Worm (Caenorhabditis elegans) whole organism, late embryonic: Measurements from ENCODE around the gene cpr-3.
A peak's percentile ranks its signal among the peaks of the same experiment; 100 is the strongest.

ENCODE experiments used
- C08G9.2 ChIP-seq: sonication (generic microtip); optimal IDR thresholded peaks from 2 replicates; lab custom pipeline; 2016; ENCODE audit warnings: mild to moderate bottlenecking, missing genetic modification characterization, moderate library complexity, missing compliant biosample characterization
- F13H6.1 ChIP-seq: sonication (generic microtip); optimal IDR thresholded peaks from 2 replicates; lab custom pipeline; 2016; ENCODE audit warnings: missing genetic modification characterization, missing compliant biosample characterization
- K02D7.2 ChIP-seq: sonication (generic microtip); optimal IDR thresholded peaks from 2 replicates; lab custom pipeline; 2017; ENCODE audit warnings: mild to moderate bottlenecking, missing genetic modification characterization, missing compliant biosample characterization
- Y22D7AL.16 ChIP-seq: sonication (generic microtip); optimal IDR thresholded peaks from 2 replicates; lab custom pipeline; 2016; ENCODE audit warnings: missing genetic modification characterization, missing compliant biosample characterization
- ahr-1 ChIP-seq: sonication (generic microtip); optimal IDR thresholded peaks from 2 replicates; lab custom pipeline; 2016; ENCODE audit warnings: missing genetic modification characterization, missing compliant biosample characterization
- ceh-19 ChIP-seq: fragments of 200-800 bp; sonication (Bioruptor generic); optimal IDR thresholded peaks from 2 replicates; lab custom pipeline; 2018; ENCODE audit warnings: mild to moderate bottlenecking, missing genetic modification characterization, missing compliant biosample characterization
- ceh-2 ChIP-seq: sonication (generic microtip); optimal IDR thresholded peaks from 2 replicates; lab custom pipeline; 2016; ENCODE audit warnings: missing genotype, missing genetic modification characterization, missing compliant biosample characterization
- ceh-22 ChIP-seq: sonication (generic microtip); optimal IDR thresholded peaks from 2 replicates; lab custom pipeline; 2017; ENCODE audit warnings: missing biosample characterization, missing genetic modification characterization
- ceh-24 ChIP-seq: sonication (generic microtip); optimal IDR thresholded peaks from 2 replicates; lab custom pipeline; 2016; ENCODE audit warnings: mild to moderate bottlenecking, missing genetic modification characterization, missing compliant biosample characterization
- ceh-30 ChIP-seq: fragments of 150-350 bp; optimal IDR thresholded peaks from 2 replicates; lab custom pipeline; 2014; ENCODE audit warnings: missing biosample characterization, missing genetic modification characterization
- ceh-31 ChIP-seq: sonication (generic microtip); optimal IDR thresholded peaks from 2 replicates; lab custom pipeline; 2016; ENCODE audit warnings: missing genetic modification characterization, missing compliant biosample characterization
- ceh-34 ChIP-seq: sonication (generic microtip); optimal IDR thresholded peaks from 2 replicates; lab custom pipeline; 2016; ENCODE audit warnings: mild to moderate bottlenecking, missing genetic modification characterization, missing compliant biosample characterization
- ceh-45 ChIP-seq: fragments of 200-800 bp; sonication (Bioruptor generic); IDR thresholded peaks from 2 replicates; pipeline ENCODE4 v1.3.6; 2022; ENCODE audit warnings: missing genetic modification reagents, missing genetic modification characterization, missing compliant biosample characterization
- ceh-9 ChIP-seq: sonication (generic microtip); optimal IDR thresholded peaks from 2 replicates; lab custom pipeline; 2016; ENCODE audit warnings: mild to moderate bottlenecking, missing genetic modification characterization, inconsistent platforms, missing compliant biosample characterization
- che-1 ChIP-seq: sonication (generic microtip); optimal IDR thresholded peaks from 2 replicates; lab custom pipeline; 2016; ENCODE audit warnings: mild to moderate bottlenecking, missing genetic modification characterization, missing compliant biosample characterization
- elt-2 ChIP-seq: sonication (generic microtip); optimal IDR thresholded peaks from 2 replicates; lab custom pipeline; 2016; ENCODE audit warnings: missing genetic modification reagents, missing genetic modification characterization, missing compliant biosample characterization
- ets-4 ChIP-seq: sonication (generic microtip); optimal IDR thresholded peaks from 2 replicates; lab custom pipeline; 2016; ENCODE audit warnings: missing genetic modification characterization, missing compliant biosample characterization
- eyg-1 ChIP-seq: sonication (generic microtip); optimal IDR thresholded peaks from 2 replicates; lab custom pipeline; 2016; ENCODE audit warnings: missing genotype, missing genetic modification characterization, missing compliant biosample characterization
- fkh-6 ChIP-seq: sonication (generic microtip); optimal IDR thresholded peaks from 2 replicates; lab custom pipeline; 2016; ENCODE audit warnings: missing genetic modification characterization, missing compliant biosample characterization
- gmeb-2 ChIP-seq: sonication (generic microtip); optimal IDR thresholded peaks from 2 replicates; lab custom pipeline; 2016; ENCODE audit warnings: missing genetic modification characterization, inconsistent platforms, missing compliant biosample characterization
- hlh-13 ChIP-seq: fragments of 200-800 bp; sonication (Bioruptor generic); optimal IDR thresholded peaks from 2 replicates; lab custom pipeline; 2018; ENCODE audit warnings: mild to moderate bottlenecking, missing genetic modification characterization, missing compliant biosample characterization
- hlh-15 ChIP-seq: sonication (generic microtip); optimal IDR thresholded peaks from 2 replicates; lab custom pipeline; 2016; ENCODE audit warnings: missing genetic modification characterization, missing compliant biosample characterization
- hlh-30 ChIP-seq: sonication (generic microtip); optimal IDR thresholded peaks from 2 replicates; lab custom pipeline; 2017; ENCODE audit warnings: antibody characterized with exemption, missing genetic modification characterization, missing compliant biosample characterization; ENCODE audit not compliant: insufficient read depth
- hlh-6 ChIP-seq: sonication (generic microtip); optimal IDR thresholded peaks from 2 replicates; lab custom pipeline; 2016; ENCODE audit warnings: missing genotype, missing genetic modification characterization, missing compliant biosample characterization
- lin-11 ChIP-seq: fragments of 200-800 bp; sonication (Bioruptor generic); optimal IDR thresholded peaks from 2 replicates; lab custom pipeline; 2018; ENCODE audit warnings: mild to moderate bottlenecking, missing genetic modification characterization, missing compliant biosample characterization
- mec-3 ChIP-seq: sonication (generic microtip); optimal IDR thresholded peaks from 2 replicates; lab custom pipeline; 2016; ENCODE audit warnings: borderline replicate concordance, missing genetic modification characterization, missing compliant biosample characterization
- nhr-11 ChIP-seq: fragments of 150-350 bp; optimal IDR thresholded peaks from 2 replicates; lab custom pipeline; 2014; ENCODE audit warnings: missing biosample characterization, missing genetic modification characterization
- npax-4 ChIP-seq: sonication (generic microtip); optimal IDR thresholded peaks from 2 replicates; lab custom pipeline; 2016; ENCODE audit warnings: missing genetic modification characterization, missing compliant biosample characterization
- odd-2 ChIP-seq: sonication (generic microtip); optimal IDR thresholded peaks from 2 replicates; lab custom pipeline; 2017; ENCODE audit warnings: antibody characterized with exemption, mild to moderate bottlenecking, missing genetic modification characterization, missing compliant biosample characterization
- pat-9 ChIP-seq: fragments of 200-800 bp; sonication (Bioruptor generic); optimal IDR thresholded peaks from 2 replicates; lab custom pipeline; 2018; ENCODE audit warnings: mild to moderate bottlenecking, missing genetic modification characterization, moderate library complexity, missing compliant biosample characterization
- pha-2 ChIP-seq: sonication (generic microtip); optimal IDR thresholded peaks from 2 replicates; lab custom pipeline; 2017; ENCODE audit warnings: mild to moderate bottlenecking, missing genetic modification characterization, missing compliant biosample characterization
- pha-4 ChIP-seq: fragments of 150-350 bp; optimal IDR thresholded peaks from 2 replicates; lab custom pipeline; 2018; ENCODE audit warnings: missing biosample characterization, missing genetic modification reagents, missing genetic modification characterization
- pros-1 ChIP-seq: fragments of 150-350 bp; optimal IDR thresholded peaks from 2 replicates; lab custom pipeline; 2014; ENCODE audit warnings: missing biosample characterization, missing genetic modification reagents, missing genetic modification characterization
- ref-2 ChIP-seq: sonication (generic microtip); optimal IDR thresholded peaks from 2 replicates; lab custom pipeline; 2016; ENCODE audit warnings: missing genetic modification characterization, missing compliant biosample characterization
- rnt-1 ChIP-seq: sonication (generic microtip); optimal IDR thresholded peaks from 2 replicates; lab custom pipeline; 2016; ENCODE audit warnings: missing genetic modification characterization, missing compliant biosample characterization
- sdc-2 ChIP-seq: sonication (generic microtip); optimal IDR thresholded peaks from 2 replicates; lab custom pipeline; 2016; ENCODE audit warnings: missing genotype, missing genetic modification characterization, missing compliant biosample characterization
- sox-4 ChIP-seq: sonication (generic microtip); optimal IDR thresholded peaks from 2 replicates; lab custom pipeline; 2017; ENCODE audit warnings: mild to moderate bottlenecking, missing genetic modification characterization, inconsistent platforms, missing compliant biosample characterization
- tbx-2 ChIP-seq: sonication (generic microtip); optimal IDR thresholded peaks from 2 replicates; lab custom pipeline; 2016; ENCODE audit warnings: missing genetic modification characterization, missing compliant biosample characterization
- ttx-3 ChIP-seq: sonication (generic microtip); optimal IDR thresholded peaks from 2 replicates; lab custom pipeline; 2016; ENCODE audit warnings: missing genetic modification reagents, missing genetic modification characterization, missing compliant biosample characterization
- unc-42 ChIP-seq: sonication (generic microtip); optimal IDR thresholded peaks from 2 replicates; lab custom pipeline; 2016; ENCODE audit warnings: missing genotype, missing genetic modification characterization, missing compliant biosample characterization

Gene cpr-3

DNA sequence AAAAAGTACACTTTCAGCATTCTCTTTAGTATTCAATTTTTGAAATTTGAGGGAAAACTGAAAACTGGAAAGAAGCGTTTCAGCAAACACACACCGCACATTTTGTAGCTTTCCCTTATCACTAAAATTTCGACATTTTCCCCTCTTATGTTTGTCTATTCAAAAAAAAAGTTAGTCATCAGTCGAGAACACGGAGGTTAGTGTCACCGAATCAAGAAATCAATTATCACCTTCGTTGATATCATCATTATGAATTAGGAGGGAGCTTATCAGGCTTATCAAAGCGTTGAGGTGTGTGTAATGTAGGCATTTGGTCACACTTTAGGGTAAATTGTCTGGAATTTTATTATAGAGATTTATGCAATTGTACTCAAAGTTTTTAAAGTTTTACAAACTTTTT lies at the start of gene cpr-3:
cpr-3 (minus strand) TSS at position 104 of the 400 bp plus-strand sequence.
- peak; percentile 66 for TF ChIP-seq elt-2 (tag; lab: Kevin White, UChicago)
- TF ChIP-seq hlh-13 (GFP tag; lab: Kevin White, UChicago), result no peak

DNA sequence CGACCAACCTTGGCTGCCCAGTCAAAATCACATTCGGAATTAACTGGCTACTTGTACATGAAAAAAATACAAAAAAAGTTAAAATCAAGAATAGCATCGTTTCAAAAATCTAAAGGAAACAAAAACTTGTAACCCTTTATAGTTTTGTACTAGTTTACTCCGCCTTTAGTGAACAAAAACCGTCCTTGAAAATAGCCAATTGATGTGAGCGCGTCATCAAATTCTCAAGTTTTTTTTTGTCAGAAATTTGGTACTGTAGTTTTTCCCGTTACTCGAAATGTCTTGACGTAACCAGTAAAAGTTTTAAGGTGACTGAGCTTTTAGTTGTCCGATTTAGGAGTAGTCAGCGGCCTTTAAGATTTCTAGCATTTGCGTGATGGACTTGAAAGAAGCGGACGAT lies 48.8 kb upstream of the cpr-3 start, which contains the start of gene C29F3.3:
C29F3.3 (minus strand) TSS at position 101 of the 400 bp plus-strand sequence.
- TF ChIP-seq tbx-2 (tag; lab: Kevin White, UChicago), result no peak
- no peak for TF ChIP-seq unc-42 (tag; lab: Kevin White, UChicago)
- no peak for TF ChIP-seq ceh-19 (GFP tag; lab: Kevin White, UChicago)
- TF ChIP-seq hlh-15 (tag; lab: Kevin White, UChicago), result no peak

DNA sequence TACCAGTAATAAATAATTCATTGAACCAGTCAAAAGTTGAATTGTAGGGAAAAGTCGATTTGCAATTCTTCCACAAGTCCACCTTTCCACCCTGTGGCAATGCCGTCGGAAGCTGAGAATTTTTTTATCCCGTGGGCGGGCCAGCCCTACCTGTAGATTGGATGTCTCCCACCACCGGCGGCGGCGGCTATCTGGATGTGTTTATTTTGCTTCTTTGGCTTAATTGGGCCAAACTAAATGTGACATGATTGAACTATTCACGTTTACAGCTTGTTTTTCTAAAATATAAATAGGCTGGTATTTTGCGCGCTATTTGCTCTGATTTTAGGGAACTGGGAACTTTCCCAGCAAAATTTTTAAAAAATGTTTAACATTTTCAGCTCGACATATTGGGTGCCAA lies 46.0 kb upstream of the cpr-3 start, which contains the start of gene wrt-8:
wrt-8 (minus strand) TSS at position 101 of the 400 bp plus-strand sequence.
- no peak for TF ChIP-seq ceh-9 (tag; lab: Kevin White, UChicago)
- TF ChIP-seq ahr-1 (tag; lab: Kevin White, UChicago), result no peak
- no peak for TF ChIP-seq gmeb-2 (tag; lab: Kevin White, UChicago)
- TF ChIP-seq ceh-19 (GFP tag; lab: Kevin White, UChicago), result no peak
- no peak for TF ChIP-seq Y22D7AL.16
- TF ChIP-seq mec-3 (tag; lab: Kevin White, UChicago), result no peak
- no peak for TF ChIP-seq ref-2
- TF ChIP-seq eyg-1, result no peak
- TF ChIP-seq elt-2 (tag; lab: Kevin White, UChicago), result no peak
- no peak for TF ChIP-seq ceh-2 (tag; lab: Kevin White, UChicago)
- TF ChIP-seq K02D7.2 (tag; lab: Kevin White, UChicago), result no peak
- TF ChIP-seq fkh-6 (tag; lab: Kevin White, UChicago), result no peak

DNA sequence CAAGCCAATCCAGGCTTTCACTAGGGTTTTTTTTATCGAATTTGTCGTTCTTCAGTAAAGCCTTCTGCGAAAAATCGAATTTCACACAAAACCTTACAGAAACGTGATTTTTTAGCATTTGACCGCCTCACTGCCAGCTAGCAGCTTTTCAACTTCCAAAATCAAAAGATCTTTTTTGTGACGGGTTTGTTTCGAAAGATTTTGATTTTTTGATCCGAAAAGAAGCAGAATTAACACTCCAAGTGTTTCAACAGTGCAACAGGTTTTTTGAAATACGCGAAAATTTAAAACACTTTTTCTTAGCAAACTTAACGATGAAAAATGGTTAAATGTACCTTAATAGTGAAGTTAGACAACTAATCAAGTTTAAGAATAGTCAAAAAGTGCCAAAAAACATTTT lies 42.9 kb upstream of the cpr-3 start, which contains the start of gene clec-229:
clec-229 (minus strand) TSS at position 101 of the 400 bp plus-strand sequence.
- no peak for TF ChIP-seq rnt-1
- TF ChIP-seq sox-4 (tag; lab: Kevin White, UChicago), result no peak
- no peak for TF ChIP-seq ceh-19 (GFP tag; lab: Kevin White, UChicago)
- TF ChIP-seq ceh-24, result no peak
- TF ChIP-seq ceh-30, result no peak
- TF ChIP-seq pha-2 (tag; lab: Kevin White, UChicago), result no peak
- no peak for TF ChIP-seq ttx-3 (tag; lab: Kevin White, UChicago)
- TF ChIP-seq hlh-6 (tag; lab: Kevin White, UChicago), result no peak
- no peak for TF ChIP-seq ets-4 (tag; lab: Kevin White, UChicago)
- TF ChIP-seq nhr-11 (tag; lab: Kevin White, UChicago), result no peak
- no peak for TF ChIP-seq ceh-22 (tag; lab: Kevin White, UChicago)
- TF ChIP-seq hlh-30 (tag; lab: Kevin White, UChicago), result no peak
- TF ChIP-seq pat-9 (tag; lab: Kevin White, UChicago), result no peak
- TF ChIP-seq pros-1 (tag; lab: Kevin White, UChicago), result no peak

DNA sequence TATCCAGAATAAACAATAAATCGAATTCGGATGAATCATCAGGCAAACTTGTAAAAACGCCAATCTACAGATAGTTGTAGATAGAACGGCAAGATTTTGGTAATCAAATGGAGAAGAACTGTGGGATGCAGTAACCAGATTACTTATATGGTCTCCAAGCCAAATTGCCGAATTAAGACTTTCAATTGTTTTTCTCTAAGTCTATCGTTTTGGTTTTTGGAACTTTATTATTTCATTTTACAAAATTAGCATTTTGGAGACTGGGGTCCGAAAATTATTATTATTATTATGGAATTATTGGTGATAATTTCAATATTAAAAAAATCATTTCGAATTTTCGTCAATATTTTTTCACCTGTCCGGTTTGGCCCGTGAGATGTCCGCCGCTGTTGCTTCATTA lies 40.9 kb upstream of the cpr-3 start, which contains the start of gene clec-228:
clec-228 (minus strand) TSS at position 101 of the 400 bp plus-strand sequence.
- no peak for TF ChIP-seq K02D7.2 (tag; lab: Kevin White, UChicago)
- no peak for TF ChIP-seq ceh-30
- TF ChIP-seq npax-4 (tag; lab: Kevin White, UChicago), result no peak
- TF ChIP-seq ceh-45 (GFP tag; lab: Robert Waterston, UW), result no peak
- no peak for TF ChIP-seq ceh-31
- TF ChIP-seq ceh-34 (tag; lab: Kevin White, UChicago), result no peak
- no peak for TF ChIP-seq odd-2
- no peak for TF ChIP-seq C08G9.2
- TF ChIP-seq che-1, result no peak
- no peak for TF ChIP-seq F13H6.1 (tag; lab: Kevin White, UChicago)
- TF ChIP-seq lin-11, result no peak
- no peak for TF ChIP-seq ref-2
- TF ChIP-seq pha-4 (tag; lab: Kevin White, UChicago), result no peak
- no peak for TF ChIP-seq sdc-2
- no peak for TF ChIP-seq ets-4 (tag; lab: Kevin White, UChicago)
- no peak for TF ChIP-seq rnt-1
